Worm (Caenorhabditis elegans): ENCODE data around the gene F32B6.4.

Gene F32B6.4

ce11 chrIV:9872210-9872609 is 19.6 kb downstream of the F32B6.4 start:
- no peak for TF ChIP-seq nhr-77 (tag; optimal IDR thresholded peaks at IDR 0.05)
- TF ChIP-seq unc-39 (tag; optimal IDR thresholded peaks at IDR 0.05) = no peak
- no peak for TF ChIP-seq elt-3 (tag; optimal IDR thresholded peaks at IDR 0.05)
- no peak for TF ChIP-seq mml-1 (tag; optimal IDR thresholded peaks at IDR 0.05)
- TF ChIP-seq nhr-25 (tag; optimal IDR thresholded peaks at IDR 0.05) = peak; percentile 3
- peak; percentile 70 for TF ChIP-seq elt-1 (tag; optimal IDR thresholded peaks at IDR 0.05)
- TF ChIP-seq lin-39 (tag; optimal IDR thresholded peaks at IDR 0.05) = no peak
- no peak for TF ChIP-seq egl-27 (tag; optimal IDR thresholded peaks at IDR 0.05)
- no peak for TF ChIP-seq jun-1 (tag; optimal IDR thresholded peaks at IDR 0.05)

ce11 chrIV:9869344-9869743 is 22.5 kb downstream of the F32B6.4 start:
- TF ChIP-seq pha-4 (tag; optimal IDR thresholded peaks at IDR 0.05) (peak; percentile 91), nhr-237 (tag; optimal IDR thresholded peaks at IDR 0.05) (no peak)

- TF ChIP-seq nhr-23 (tag; optimal IDR thresholded peaks at IDR 0.05) (peak; percentile 99), ztf-11 (tag; optimal IDR thresholded peaks at IDR 0.05) (no peak), nhr-43 (tag; optimal IDR thresholded peaks at IDR 0.05; ENCODE audit: poor library complexity, severe bottlenecking) (peak; percentile 99), mdl-1 (tag; optimal IDR thresholded peaks at IDR 0.05) (peak; percentile 35), elt-3 (tag; optimal IDR thresholded peaks at IDR 0.05) (peak in 2 of 3 experiments; percentile 40 to 50), skn-1 (tag; optimal IDR thresholded peaks at IDR 0.05) (no peak), ZK546.5 (tag; optimal IDR thresholded peaks at IDR 0.05) (no peak), lsy-12 (tag; optimal IDR thresholded peaks at IDR 0.05) (peak; percentile 30), ceh-28 (tag; optimal IDR thresholded peaks at IDR 0.05) (peak; percentile 48), nhr-25 (tag; optimal IDR thresholded peaks at IDR 0.05) (peak; percentile 93), unc-62 (GFP tag; optimal IDR thresholded peaks at IDR 0.05) (peak; percentile 3), hmg-11 (tag; optimal IDR thresholded peaks at IDR 0.05) (no peak), ztf-4 (tag; optimal IDR thresholded peaks at IDR 0.05) (peak; percentile 77), tbx-2 (tag; optimal IDR thresholded peaks at IDR 0.05) (peak; percentile 57), nfya-1 (tag; optimal IDR thresholded peaks at IDR 0.05; ENCODE audit: insufficient read depth) (peak; percentile 29)
Measured at ce11 chrIV:9867915-9868314, 23.9 kb downstream of the F32B6.4 start.

- TF ChIP-seq nhr-237 (tag; optimal IDR thresholded peaks at IDR 0.05) (no peak), pha-4 (tag; optimal IDR thresholded peaks at IDR 0.05) (no peak), aly-2 (tag; optimal IDR thresholded peaks at IDR 0.05) (no peak), elt-1 (tag; optimal IDR thresholded peaks at IDR 0.05) (no peak), ZK546.5 (tag; optimal IDR thresholded peaks at IDR 0.05) (no peak), ama-1 (optimal IDR thresholded peaks at IDR 0.05) (no peak), mml-1 (tag; optimal IDR thresholded peaks at IDR 0.05) (no peak), ceh-28 (tag; optimal IDR thresholded peaks at IDR 0.05) (no peak), pqm-1 (tag; optimal IDR thresholded peaks at IDR 0.05) (no peak)
Measured at ce11 chrIV:9866865-9867264, 25.0 kb downstream of the F32B6.4 start.

ce11 chrIV:9864778-9865177 is 27.1 kb downstream of the F32B6.4 start, which contains the start of the genes K07F5.15 and K07F5.22:
Gene K07F5.15 (plus strand): TSS chrIV:9865078.
Gene K07F5.22 (plus strand): TSS chrIV:9865078.
- TF ChIP-seq nhr-23 (tag; optimal IDR thresholded peaks at IDR 0.05) (no peak), ama-1 (optimal IDR thresholded peaks at IDR 0.05) (no peak), pqm-1 (tag; optimal IDR thresholded peaks at IDR 0.05) (no peak), ceh-16 (tag; optimal IDR thresholded peaks at IDR 0.05) (no peak), pha-4 (tag; optimal IDR thresholded peaks at IDR 0.05) (no peak), lsy-12 (tag; optimal IDR thresholded peaks at IDR 0.05) (no peak), mml-1 (tag; optimal IDR thresholded peaks at IDR 0.05) (no peak), eor-1 (tag; optimal IDR thresholded peaks at IDR 0.05) (no peak), skn-1 (tag; optimal IDR thresholded peaks at IDR 0.05) (no peak), zag-1 (tag; optimal IDR thresholded peaks at IDR 0.05) (no peak), nhr-12 (tag; optimal IDR thresholded peaks at IDR 0.05) (no peak), hmg-11 (tag; optimal IDR thresholded peaks at IDR 0.05) (no peak), nhr-237 (tag; optimal IDR thresholded peaks at IDR 0.05) (no peak)

ce11 chrIV:9863817-9864216 is 28.0 kb downstream of the F32B6.4 start, which contains the start of gene K07F5.16:
Gene K07F5.16 (plus strand): TSS chrIV:9864117.
- TF ChIP-seq ceh-16 (tag; optimal IDR thresholded peaks at IDR 0.05) = no peak
